Fruit fly (Drosophila melanogaster): ENCODE data around the gene PK2-R2.

DNA sequence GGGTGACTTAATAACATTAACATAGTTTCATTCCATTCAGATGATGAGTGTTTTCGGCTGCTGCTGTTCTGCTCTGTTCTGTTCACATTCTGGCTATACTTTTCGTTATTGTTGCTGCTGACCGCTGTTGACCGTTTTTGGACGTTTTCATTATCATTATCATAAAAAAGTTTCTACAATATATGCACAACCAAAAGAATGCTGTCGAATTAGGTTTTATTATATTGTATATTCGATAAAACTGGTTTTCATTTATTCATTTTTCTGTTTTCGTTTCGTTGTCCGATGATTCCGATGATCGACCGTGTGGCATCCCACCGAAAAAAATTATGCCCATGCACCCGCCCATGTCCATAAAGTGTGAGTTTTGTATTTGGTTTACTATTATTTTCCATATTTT lies 935 bp downstream of the PK2-R2 start:
- TF ChIP-seq CG32006 (GFP tag; optimal IDR thresholded peaks at IDR 0.05) (no peak), CG8632 (GFP tag; optimal IDR thresholded peaks at IDR 0.05) (no peak), Smox (GFP tag; optimal IDR thresholded peaks at IDR 0.05) (no peak), Blimp-1 (GFP tag; optimal IDR thresholded peaks at IDR 0.05) (no peak), Hr39 (GFP tag; optimal IDR thresholded peaks at IDR 0.05) (no peak), topi (GFP tag; optimal IDR thresholded peaks at IDR 0.05) (no peak), fkh (GFP tag; optimal IDR thresholded peaks at IDR 0.05) (no peak), Sox15 (GFP tag; optimal IDR thresholded peaks at IDR 0.05) (no peak), spab (GFP tag; optimal IDR thresholded peaks at IDR 0.05) (no peak), ss (GFP tag; optimal IDR thresholded peaks at IDR 0.05) (no peak), CG9139 (GFP tag; optimal IDR thresholded peaks at IDR 0.05) (no peak), acj6 (GFP tag; optimal IDR thresholded peaks at IDR 0.05) (no peak)
